Worm (Caenorhabditis elegans): ENCODE results near the gene C01G10.4.

Gene C01G10.4

DNA sequence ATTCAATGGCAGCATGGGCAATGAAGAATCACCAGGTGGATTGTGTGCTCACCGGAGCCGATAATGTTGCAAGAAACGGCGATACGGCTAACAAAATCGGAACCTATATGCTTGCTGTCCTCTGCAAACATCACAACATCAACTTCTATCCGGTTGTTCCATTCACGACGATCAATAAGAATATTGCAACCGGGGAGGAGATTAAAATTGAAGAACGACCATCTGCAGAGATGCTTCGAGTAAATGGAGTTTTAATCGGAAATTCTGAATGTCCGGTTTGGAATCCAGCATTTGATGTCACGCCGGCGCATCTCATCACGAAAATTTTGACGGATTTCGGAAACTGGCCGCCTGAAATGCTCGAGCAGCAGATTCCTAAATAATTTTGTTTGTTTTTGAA is 5.9 kb upstream of the C01G10.4 start (continued):
- TF ChIP-seq ceh-28 (tag; optimal IDR thresholded peaks at IDR 0.05) (no peak), Y75B8A.6 (GFP tag; IDR thresholded peaks at IDR 0.05) (0 out of 2 replicates have a peak, but pooled peaks have one; percentile 21), R02D3.7 (tag; optimal IDR thresholded peaks at IDR 0.05) (no peak), daf-16 (GFP tag; optimal IDR thresholded peaks at IDR 0.05) (no peak), daf-16 (tag; optimal IDR thresholded peaks at IDR 0.05) (peak; percentile 25), F49E8.2 (tag; optimal IDR thresholded peaks at IDR 0.05; ENCODE audit: borderline replicate concordance) (peak; percentile 32), aly-2 (tag; optimal IDR thresholded peaks at IDR 0.05) (no peak), cey-2 (tag; optimal IDR thresholded peaks at IDR 0.05; ENCODE audit: borderline replicate concordance, insufficient read depth) (no peak), php-3 (GFP tag; IDR thresholded peaks at IDR 0.05) (no peak), dmd-8 (GFP tag; IDR thresholded peaks at IDR 0.05) (no peak), hlh-11 (tag; optimal IDR thresholded peaks at IDR 0.05) (no peak), lin-29 (GFP tag; IDR thresholded peaks at IDR 0.05) (no peak), zag-1 (tag; optimal IDR thresholded peaks at IDR 0.05) (no peak), sdz-12 (GFP tag; optimal IDR thresholded peaks at IDR 0.05) (no peak), duxl-1 (tag; optimal IDR thresholded peaks at IDR 0.05; ENCODE audit: poor library complexity) (peak; percentile 44), pha-4 (GFP tag; IDR thresholded peaks at IDR 0.05) (peak; percentile 47; the same call in 1 of the 2 replicates), pha-4 (tag; optimal IDR thresholded peaks at IDR 0.05) (no peak), lin-39 (tag; optimal IDR thresholded peaks at IDR 0.05) (no peak), saeg-2 (GFP tag; IDR thresholded peaks at IDR 0.05) (no peak), T26A8.4 (GFP tag; IDR thresholded peaks at IDR 0.05) (peak; percentile 14; the same call in 1 of the 2 replicates), lin-15B (tag; optimal IDR thresholded peaks at IDR 0.05) (no peak), D1046.2 (GFP tag; IDR thresholded peaks at IDR 0.05) (no peak), mdt-29 (GFP tag; IDR thresholded peaks at IDR 0.05) (no peak), rbr-2 (tag; optimal IDR thresholded peaks at IDR 0.05) (no peak), nhr-48 (tag; optimal IDR thresholded peaks at IDR 0.05) (no peak), ceh-82 (tag; optimal IDR thresholded peaks at IDR 0.05) (no peak), nhr-76 (tag; optimal IDR thresholded peaks at IDR 0.05) (no peak), mes-2 (tag; optimal IDR thresholded peaks at IDR 0.05; ENCODE audit: poor library complexity, severe bottlenecking) (no peak), F37D6.2 (tag; optimal IDR thresholded peaks at IDR 0.05) (no peak), nhr-42 (GFP tag; IDR thresholded peaks at IDR 0.05) (no peak), aha-1 (tag) (peak; percentile 18), jun-1 (tag; optimal IDR thresholded peaks at IDR 0.05) (no peak), zip-11 (GFP tag; IDR thresholded peaks at IDR 0.05) (no peak), Y48G9A.11 (GFP tag; IDR thresholded peaks at IDR 0.05) (peak; percentile 58; the same call in 1 of the 2 replicates), nhr-41 (GFP tag; IDR thresholded peaks at IDR 0.05) (no peak), dve-1 (tag; optimal IDR thresholded peaks at IDR 0.05; ENCODE audit: insufficient read depth) (peak; percentile 10), mxl-2 (GFP tag; conservative IDR thresholded peaks at IDR 0.05) (no peak), vab-7 (GFP tag; IDR thresholded peaks at IDR 0.05) (no peak), mep-1 (tag; optimal IDR thresholded peaks at IDR 0.05) (no peak), nhr-28 (tag; optimal IDR thresholded peaks at IDR 0.05) (no peak), pqm-1 (tag; optimal IDR thresholded peaks at IDR 0.05) (no peak), nhr-11 (tag; optimal IDR thresholded peaks at IDR 0.05) (no peak), mdl-1 (tag; optimal IDR thresholded peaks at IDR 0.05) (no peak), gei-8 (GFP tag; optimal IDR thresholded peaks at IDR 0.05) (no peak), Y105C5A.15 (GFP tag; IDR thresholded peaks at IDR 0.05) (no peak)
